Fruit fly (Drosophila melanogaster) whole organism, pupa: ENCODE measurements around the gene CG11898.

Source experiments
- CG10348 ChIP-seq: fragments of 200-800 bp; sonication (Bioruptor generic); IDR thresholded peaks from 2 replicates; pipeline ENCODE4 v1.3.6; 2022; ENCODE audit warnings: missing biosample characterization, missing genetic modification characterization
- CG13204 ChIP-seq: fragments of 200-800 bp; sonication (Bioruptor generic); optimal IDR thresholded peaks from 2 replicates; lab custom pipeline; 2018; ENCODE audit warnings: missing biosample characterization, mild to moderate bottlenecking, missing genetic modification characterization, moderate library complexity
- CG17806 ChIP-seq: fragments of 200-800 bp; sonication (Bioruptor generic); optimal IDR thresholded peaks from 2 replicates; lab custom pipeline; 2018; ENCODE audit warnings: missing biosample characterization, mild to moderate bottlenecking, missing genetic modification characterization, moderate library complexity
- CG32121 ChIP-seq: fragments of 200-800 bp; sonication (Bioruptor generic); IDR thresholded peaks from 2 replicates; pipeline ENCODE4 v1.3.6; 2022; ENCODE audit warnings: missing biosample characterization, missing genetic modification characterization
- CG4496 ChIP-seq: fragments of 200-800 bp; sonication (Bioruptor generic); IDR thresholded peaks from 3 replicates; pipeline ENCODE4 v1.3.6; 2022; ENCODE audit warnings: missing biosample characterization, missing genetic modification characterization
- CG8159 ChIP-seq: fragments of 200-800 bp; sonication (Bioruptor generic); optimal IDR thresholded peaks from 3 replicates; lab custom pipeline; 2018; ENCODE audit warnings: missing biosample characterization, mild to moderate bottlenecking, missing genetic modification characterization, moderate library complexity
- EcR ChIP-seq: fragments of 200-800 bp; sonication (Bioruptor generic); optimal IDR thresholded peaks from 3 replicates; lab custom pipeline; 2019; ENCODE audit warnings: missing biosample characterization, missing genetic modification characterization, mild to moderate bottlenecking, moderate library complexity, missing genetic modification reagents

DNA sequence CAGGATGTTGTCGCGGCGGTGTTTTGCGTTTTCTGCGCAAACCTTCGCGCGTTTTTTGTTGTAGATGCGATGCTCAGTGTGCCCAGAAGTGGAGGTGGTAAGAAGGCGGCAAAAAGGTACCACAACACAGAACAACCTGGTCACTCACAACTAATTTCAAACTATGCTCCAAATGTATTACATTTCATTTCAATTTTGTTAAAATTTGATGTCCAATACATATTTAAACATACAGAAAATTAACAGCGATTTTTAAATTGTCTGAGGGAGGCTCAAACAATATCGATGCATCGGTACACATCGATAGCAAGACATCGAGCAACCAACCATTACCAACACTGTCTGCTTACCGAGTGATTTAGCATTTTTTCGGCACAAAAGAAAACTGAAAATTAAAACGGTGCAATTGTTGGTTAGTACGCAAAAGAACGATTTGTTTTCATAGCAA, 12.2 kb upstream of the CG11898 start, which contains the start of the genes Slbp and Rpn2:
- TF ChIP-seq CG8159 (tag; lab: Kevin White, UChicago) = peak; percentile 24
- TF ChIP-seq EcR (GFP tag; lab: Kevin White, UChicago) = no peak
- no peak for TF ChIP-seq CG13204 (GFP tag; lab: Kevin White, UChicago)
- no peak for TF ChIP-seq CG32121 (GFP tag; lab: Robert Waterston, UW)
- no peak for TF ChIP-seq CG17806 (tag; lab: Kevin White, UChicago)
- no peak for TF ChIP-seq CG4496
- no peak for TF ChIP-seq CG10348 (GFP tag; lab: Robert Waterston, UW)
